Worm (Caenorhabditis elegans): Measurements from ENCODE around the gene C17H12.12.

ce11 chrIV:6834705-6835104 lies 39.0 kb downstream of the C17H12.12 start:
- TF ChIP-seq dao-5 (tag; optimal IDR thresholded peaks at IDR 0.05) (no peak), him-1 (tag; optimal IDR thresholded peaks at IDR 0.05) (no peak), W03F9.2 (tag; optimal IDR thresholded peaks at IDR 0.05) (no peak)

Data from whole organism, L4/young adult.